Worm (Caenorhabditis elegans): ENCODE results near the gene Y4C6A.3.
"Not testable (repeated sequence)": the region's sequence is repeated elsewhere in the genome, so short reads cannot be mapped to it uniquely, and the experiment has no call there.

Gene Y4C6A.3

ce11 chrIV:5479289-5479688 is 23.4 kb upstream of the Y4C6A.3 start, which contains the start of gene T11F8.1:
Gene T11F8.1 (plus strand): TSS chrIV:5479589.
- no peak for TF ChIP-seq tbx-8 (GFP tag; optimal IDR thresholded peaks at IDR 0.05)
- TF ChIP-seq elt-1 (tag; optimal IDR thresholded peaks at IDR 0.05; ENCODE audit: borderline replicate concordance, insufficient read depth), result no peak
- TF ChIP-seq nhr-12 (tag; optimal IDR thresholded peaks at IDR 0.05), result no peak
- TF ChIP-seq unc-62 (GFP tag; optimal IDR thresholded peaks at IDR 0.05), result no peak
- no peak for TF ChIP-seq ztf-11 (tag; optimal IDR thresholded peaks at IDR 0.05)
- no peak for TF ChIP-seq hlh-1 (tag; optimal IDR thresholded peaks at IDR 0.05)
- no peak for TF ChIP-seq ceh-43 (GFP tag; optimal IDR thresholded peaks at IDR 0.05)
- TF ChIP-seq lin-13 (tag; optimal IDR thresholded peaks at IDR 0.05), result no peak
- no peak for TF ChIP-seq cnd-1 (tag; optimal IDR thresholded peaks at IDR 0.05)
- TF ChIP-seq blmp-1 (tag; optimal IDR thresholded peaks at IDR 0.05), result no peak
- TF ChIP-seq drap-1 (GFP tag; optimal IDR thresholded peaks at IDR 0.05), result no peak
- no peak for TF ChIP-seq sem-2 (GFP tag; optimal IDR thresholded peaks at IDR 0.05)
- TF ChIP-seq unc-120 (tag; optimal IDR thresholded peaks at IDR 0.05; ENCODE audit: poor library complexity, severe bottlenecking), result no peak
- TF ChIP-seq ham-2 (GFP tag; optimal IDR thresholded peaks at IDR 0.05), result no peak
- no peak for TF ChIP-seq pha-4 (tag; optimal IDR thresholded peaks at IDR 0.05)
- no peak for TF ChIP-seq mep-1 (tag; optimal IDR thresholded peaks at IDR 0.05)
- no peak for TF ChIP-seq nhr-2 (tag; optimal IDR thresholded peaks at IDR 0.05)

ce11 chrIV:5476468-5476867 is 20.6 kb upstream of the Y4C6A.3 start, which contains the start of gene T11F8.4:
Gene T11F8.4 (minus strand): TSS chrIV:5476568.
- TF ChIP-seq lin-13 (tag; optimal IDR thresholded peaks at IDR 0.05) (no peak), unc-120 (tag; optimal IDR thresholded peaks at IDR 0.05; ENCODE audit: poor library complexity, severe bottlenecking) (no peak), sptf-1 (tag; optimal IDR thresholded peaks at IDR 0.05) (no peak), pha-4 (tag; optimal IDR thresholded peaks at IDR 0.05) (no peak), ztf-11 (tag; optimal IDR thresholded peaks at IDR 0.05) (no peak), mab-5 (tag; optimal IDR thresholded peaks at IDR 0.05) (no peak), unc-39 (tag; optimal IDR thresholded peaks at IDR 0.05) (no peak), blmp-1 (tag; optimal IDR thresholded peaks at IDR 0.05) (no peak), elt-3 (tag; optimal IDR thresholded peaks at IDR 0.05) (no peak), elt-1 (tag; optimal IDR thresholded peaks at IDR 0.05; ENCODE audit: borderline replicate concordance, insufficient read depth) (no peak), bed-3 (GFP tag; optimal IDR thresholded peaks at IDR 0.05) (no peak), nhr-76 (tag; optimal IDR thresholded peaks at IDR 0.05) (no peak), unc-62 (GFP tag; optimal IDR thresholded peaks at IDR 0.05) (no peak)

ce11 chrIV:5473098-5473497 is 17.2 kb upstream of the Y4C6A.3 start:
- no peak for TF ChIP-seq flh-1 (GFP tag; optimal IDR thresholded peaks at IDR 0.05)

- TF ChIP-seq lin-32 (GFP tag; optimal IDR thresholded peaks at IDR 0.05), result no peak
- TF ChIP-seq nhr-237 (tag; optimal IDR thresholded peaks at IDR 0.05), result no peak
- TF ChIP-seq snpc-4 (tag; optimal IDR thresholded peaks at IDR 0.05), result no peak
- TF ChIP-seq ceh-83 (GFP tag; optimal IDR thresholded peaks at IDR 0.05), result no peak
- TF ChIP-seq sptf-1 (tag; optimal IDR thresholded peaks at IDR 0.05), result no peak
- TF ChIP-seq unc-39 (tag; optimal IDR thresholded peaks at IDR 0.05), result no peak
Measured at ce11 chrIV:5469739-5470138, 13.8 kb upstream of the Y4C6A.3 start, which contains the start of gene rme-2. Gene rme-2 (plus strand): TSS chrIV:5470026.

ce11 chrIV:5464403-5464802 is 8.5 kb upstream of the Y4C6A.3 start, which contains the start of gene Y52D5A.2:
Gene Y52D5A.2 (minus strand): TSS chrIV:5464503.
- TF ChIP-seq ceh-43 (GFP tag; optimal IDR thresholded peaks at IDR 0.05); nhr-12 (tag; optimal IDR thresholded peaks at IDR 0.05); unc-39 (tag; optimal IDR thresholded peaks at IDR 0.05): not testable (repeated sequence)

- TF ChIP-seq ztf-11 (tag; optimal IDR thresholded peaks at IDR 0.05) (no peak), nhr-76 (tag; optimal IDR thresholded peaks at IDR 0.05) (no peak), ces-1 (GFP tag; optimal IDR thresholded peaks at IDR 0.05) (no peak), mab-5 (tag; optimal IDR thresholded peaks at IDR 0.05) (no peak), bed-3 (GFP tag; optimal IDR thresholded peaks at IDR 0.05) (no peak), cnd-1 (tag; optimal IDR thresholded peaks at IDR 0.05) (no peak), unc-120 (tag; optimal IDR thresholded peaks at IDR 0.05; ENCODE audit: poor library complexity, severe bottlenecking) (no peak), blmp-1 (tag; optimal IDR thresholded peaks at IDR 0.05) (no peak), lin-32 (GFP tag; optimal IDR thresholded peaks at IDR 0.05) (no peak), nhr-12 (tag; optimal IDR thresholded peaks at IDR 0.05) (no peak), nhr-2 (tag; optimal IDR thresholded peaks at IDR 0.05) (no peak), elt-3 (tag; optimal IDR thresholded peaks at IDR 0.05) (no peak), unc-62 (GFP tag; optimal IDR thresholded peaks at IDR 0.05) (no peak), ceh-39 (tag; optimal IDR thresholded peaks at IDR 0.05) (no peak), mls-2 (tag; optimal IDR thresholded peaks at IDR 0.05) (no peak), flh-1 (GFP tag; optimal IDR thresholded peaks at IDR 0.05) (no peak), ceh-83 (GFP tag; optimal IDR thresholded peaks at IDR 0.05) (no peak), lsy-2 (tag; optimal IDR thresholded peaks at IDR 0.05) (no peak)
Measured at ce11 chrIV:5462820-5463219, 6.9 kb upstream of the Y4C6A.3 start.
